Fruit fly (Drosophila melanogaster): Measurements from ENCODE around the gene CG14260.

CG14260 gene

dm6 chr3R:27281022-27281810 lies 16.0 kb downstream of the CG14260 start (continued):
- TF ChIP-seq CG7556 (GFP tag; optimal IDR thresholded peaks at IDR 0.05), result peak; percentile 95
- peak; percentile 39 for TF ChIP-seq stwl (tag; optimal IDR thresholded peaks at IDR 0.05)
- peak; percentile 90 for TF ChIP-seq sd (tag; optimal IDR thresholded peaks at IDR 0.05)
- peak; percentile 15 for TF ChIP-seq CG33557 (GFP tag; optimal IDR thresholded peaks at IDR 0.05)
- peak; percentile 90 for TF ChIP-seq crc (GFP tag; optimal IDR thresholded peaks at IDR 0.05)
- peak; percentile 27 for TF ChIP-seq BEAF-32 (GFP tag; optimal IDR thresholded peaks at IDR 0.05)
- peak; percentile 97 for TF ChIP-seq CG30431 (GFP tag; optimal IDR thresholded peaks at IDR 0.05)
- TF ChIP-seq CG4617 (GFP tag; optimal IDR thresholded peaks at IDR 0.05; ENCODE audit: borderline replicate concordance), result peak; percentile 92
- peak; percentile 66 for TF ChIP-seq Lhr (GFP tag; optimal IDR thresholded peaks at IDR 0.05)
- TF ChIP-seq dan (GFP tag; IDR thresholded peaks at IDR 0.05), result no peak; the same call in 1 of the 2 replicates
- peak; percentile 94 for TF ChIP-seq CG11504 (tag; optimal IDR thresholded peaks at IDR 0.05)
- peak; percentile 63 for TF ChIP-seq MESR4 (GFP tag; optimal IDR thresholded peaks at IDR 0.05)
- no peak for TF ChIP-seq mld (GFP tag; IDR thresholded peaks at IDR 0.05; ENCODE audit: partially characterized antibody)
- TF ChIP-seq tio (GFP tag; optimal IDR thresholded peaks at IDR 0.05), result peak; percentile 89
- TF ChIP-seq CG5953 (GFP tag; IDR thresholded peaks at IDR 0.05), result peak; percentile 96
- TF ChIP-seq lola (GFP tag; optimal IDR thresholded peaks at IDR 0.05), result peak in 1 of 3 experiments; percentile 78
- 0 out of 3 replicates have a peak, but pooled peaks have one; percentile 17 for TF ChIP-seq zen2 (GFP tag; IDR thresholded peaks at IDR 0.05; ENCODE audit: partially characterized antibody)

- TF ChIP-seq CG13894 (tag; optimal IDR thresholded peaks at IDR 0.05), result peak; percentile 100
- no peak for TF ChIP-seq YL-1 (GFP tag; optimal IDR thresholded peaks at IDR 0.05)
- TF ChIP-seq Bgb (GFP tag; IDR thresholded peaks at IDR 0.05; ENCODE audit: partially characterized antibody), result 0 out of 2 replicates have a peak, but pooled peaks have one; percentile 27
- TF ChIP-seq CG2199 (GFP tag; IDR thresholded peaks at IDR 0.05), result 0 out of 3 replicates have a peak, but pooled peaks have one; percentile 6
- TF ChIP-seq grn (GFP tag; optimal IDR thresholded peaks at IDR 0.05), result peak; percentile 26
- 0 out of 2 replicates have a peak, but pooled peaks have one; percentile 20 for TF ChIP-seq inv (GFP tag; IDR thresholded peaks at IDR 0.05; ENCODE audit: partially characterized antibody)
- 0 out of 3 replicates have a peak, but pooled peaks have one; percentile 43 for TF ChIP-seq Opbp (GFP tag; IDR thresholded peaks at IDR 0.05; ENCODE audit: partially characterized antibody)
- TF ChIP-seq Deaf1 (tag; optimal IDR thresholded peaks at IDR 0.05), result peak; percentile 84
- TF ChIP-seq bbx (GFP tag; IDR thresholded peaks at IDR 0.05; ENCODE audit: partially characterized antibody), result peak; percentile 42; the same call in 1 of the 2 replicates
- peak; percentile 12; the same call in 1 of the 2 replicates for TF ChIP-seq amos (GFP tag; IDR thresholded peaks at IDR 0.05; ENCODE audit: partially characterized antibody)
- TF ChIP-seq CG18262 (tag; optimal IDR thresholded peaks at IDR 0.05), result no peak
- no peak for TF ChIP-seq otp (GFP tag; IDR thresholded peaks at IDR 0.05)
- peak; percentile 38 for TF ChIP-seq gfzf (GFP tag; optimal IDR thresholded peaks at IDR 0.05)
- no peak for TF ChIP-seq Hey (tag; optimal IDR thresholded peaks at IDR 0.05)
- TF ChIP-seq Trl (optimal IDR thresholded peaks at IDR 0.05), result peak in 1 of 2 experiments; percentile 58
- no peak for TF ChIP-seq Trl (GFP tag; optimal IDR thresholded peaks at IDR 0.05)
- no peak for TF ChIP-seq CG6854 (GFP tag; optimal IDR thresholded peaks at IDR 0.05)
- TF ChIP-seq CG9797 (GFP tag; optimal IDR thresholded peaks at IDR 0.05), result peak; percentile 33
- TF ChIP-seq cg (GFP tag; optimal IDR thresholded peaks at IDR 0.05), result peak; percentile 37
- TF ChIP-seq ara (GFP tag; IDR thresholded peaks at IDR 0.05), result no peak
- TF ChIP-seq BEAF-32 (GFP tag; optimal IDR thresholded peaks at IDR 0.05), result peak; percentile 17
- TF ChIP-seq CG12769 (tag; optimal IDR thresholded peaks at IDR 0.05), result peak; percentile 31
- TF ChIP-seq exex (tag; optimal IDR thresholded peaks at IDR 0.05), result peak; percentile 7
- peak; percentile 47; the same call in 1 of the 3 replicates for TF ChIP-seq CG6791 (GFP tag; IDR thresholded peaks at IDR 0.05; ENCODE audit: partially characterized antibody)
- TF ChIP-seq CG8290 (GFP tag; optimal IDR thresholded peaks at IDR 0.05), result peak; percentile 39
- TF ChIP-seq CG8290 (tag; optimal IDR thresholded peaks at IDR 0.05), result peak in 1 of 2 experiments; percentile 21
- TF ChIP-seq nerfin-2 (GFP tag; IDR thresholded peaks at IDR 0.05; ENCODE audit: partially characterized antibody), result 0 out of 2 replicates have a peak, but pooled peaks have one; percentile 44
Measured at dm6 chr3R:27281811-27282131, 16.5 kb downstream of the CG14260 start.
